Fruit fly (Drosophila melanogaster): ENCODE data around the gene Rnf146.

Rnf146 gene

DNA sequence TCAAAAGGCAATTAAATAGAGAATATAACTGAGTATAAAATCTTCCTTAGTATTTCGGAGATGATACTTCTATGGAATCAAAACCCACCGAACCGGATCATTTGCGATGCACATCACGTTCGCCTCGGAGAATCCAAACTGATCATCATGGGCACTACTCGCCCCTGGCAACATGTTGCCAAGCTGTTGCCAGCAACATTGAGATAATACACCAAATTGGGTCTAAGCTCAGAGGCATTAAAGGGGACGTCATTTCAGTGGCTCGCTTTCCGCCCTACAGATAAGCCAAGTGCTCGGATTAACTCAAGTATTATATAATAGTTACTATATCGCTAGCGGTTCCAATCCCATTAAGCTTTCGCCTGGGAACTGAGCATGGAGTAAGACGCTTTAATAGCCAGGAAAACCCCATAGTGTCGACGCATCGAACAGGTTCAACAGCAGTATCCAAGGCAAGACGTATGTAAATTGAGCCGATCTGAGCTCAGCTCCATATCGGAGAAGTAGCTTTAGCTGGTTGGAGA lies 36.6 kb downstream of the Rnf146 start, which contains the start of the genes lush and CG9372:
lush (minus strand) TSS at position 117 of the 524 bp plus-strand sequence.
CG9372 (plus strand) TSS at position 235 of the 524 bp plus-strand sequence.
- TF ChIP-seq CG33017 (tag; optimal IDR thresholded peaks at IDR 0.05) (no peak), CG12768 (GFP tag; optimal IDR thresholded peaks at IDR 0.05) (peak; percentile 25), cnc (optimal IDR thresholded peaks at IDR 0.05) (no peak), cic (GFP tag; optimal IDR thresholded peaks at IDR 0.05) (peak; percentile 76), kay (GFP tag; ENCODE audit: borderline replicate concordance) (peak; percentile 57), CG7045 (GFP tag; optimal IDR thresholded peaks at IDR 0.05) (no peak), CG11617 (GFP tag; optimal IDR thresholded peaks at IDR 0.05) (no peak), CG14711 (tag; optimal IDR thresholded peaks at IDR 0.05) (no peak), CG5204 (GFP tag; optimal IDR thresholded peaks at IDR 0.05) (no peak), bab1 (GFP tag; optimal IDR thresholded peaks at IDR 0.05) (no peak), Crg-1 (GFP tag; optimal IDR thresholded peaks at IDR 0.05) (no peak), Clk (GFP tag; optimal IDR thresholded peaks at IDR 0.05) (no peak), ovo (GFP tag; optimal IDR thresholded peaks at IDR 0.05) (no peak), Mnt (GFP tag; optimal IDR thresholded peaks at IDR 0.05) (no peak)

DNA sequence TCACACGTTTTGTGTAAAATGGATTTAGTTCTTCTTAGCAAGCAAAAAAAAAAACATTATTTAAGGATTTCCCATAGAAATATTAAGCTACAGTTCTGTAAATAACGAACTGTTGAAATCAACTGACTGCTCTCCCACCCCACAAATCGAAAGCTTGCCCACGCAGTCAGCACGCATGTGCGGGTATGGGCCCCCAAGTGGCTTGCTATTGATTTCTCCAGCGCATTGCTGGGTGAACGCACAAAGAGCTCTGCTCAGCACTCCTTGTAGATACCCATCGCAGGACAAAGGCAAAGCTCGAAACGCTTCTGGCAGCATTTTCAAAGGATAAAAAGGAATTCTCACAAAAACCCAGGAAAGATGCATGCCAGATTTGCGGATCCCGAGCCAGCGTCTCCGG lies 41.2 kb downstream of the Rnf146 start, which contains the start of gene CG9368:
CG9368 (plus strand) TSS at position 221 of the 400 bp plus-strand sequence.
- TF ChIP-seq bab1 (GFP tag; optimal IDR thresholded peaks at IDR 0.05) (no peak), tj (GFP tag; optimal IDR thresholded peaks at IDR 0.05) (no peak), Crg-1 (GFP tag; optimal IDR thresholded peaks at IDR 0.05) (no peak), Mnt (GFP tag; optimal IDR thresholded peaks at IDR 0.05) (no peak), CG7101 (tag; optimal IDR thresholded peaks at IDR 0.05) (no peak), Clk (GFP tag; optimal IDR thresholded peaks at IDR 0.05) (no peak), CG14711 (tag; optimal IDR thresholded peaks at IDR 0.05) (no peak), CG33017 (tag; optimal IDR thresholded peaks at IDR 0.05) (no peak)

DNA sequence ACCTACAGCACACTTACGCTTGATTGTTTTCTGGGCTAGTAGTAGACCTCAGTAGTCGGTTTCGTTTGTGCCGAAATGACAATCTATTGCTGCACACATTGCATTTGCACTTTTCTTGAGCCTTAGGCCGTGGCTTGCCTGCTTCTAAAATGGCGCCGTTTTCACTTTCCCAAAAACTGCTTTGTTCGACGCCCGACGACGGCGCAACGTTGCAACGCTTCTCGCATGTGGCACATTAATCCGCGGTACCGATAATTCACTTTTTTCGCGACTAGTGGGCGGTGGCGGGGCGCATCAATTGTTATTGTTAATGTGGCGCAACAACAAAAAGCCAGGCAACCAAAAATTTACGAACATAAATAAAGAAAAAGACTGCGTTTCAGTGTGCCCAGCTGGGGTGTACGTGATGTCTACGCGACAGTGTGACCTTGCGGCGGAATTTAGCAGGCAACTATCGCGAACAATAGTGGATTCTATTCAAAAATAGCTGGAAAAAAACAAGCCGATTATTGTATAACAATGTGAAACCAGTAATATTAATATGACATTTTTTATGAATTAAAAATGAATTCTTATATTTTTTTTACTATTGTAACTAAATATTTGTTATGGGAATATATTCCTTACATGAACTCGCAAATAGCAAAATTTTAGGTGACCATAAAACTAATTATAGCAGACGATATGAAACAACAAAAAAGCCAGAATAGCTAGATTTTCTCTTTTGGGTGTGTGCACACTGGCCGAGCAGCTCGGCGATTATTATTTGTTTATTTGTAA lies 44.1 kb downstream of the Rnf146 start, which contains the start of the genes ash1 and Taf6:
ash1 (minus strand) TSS at position 387 of the 780 bp plus-strand sequence.
Taf6 (plus strand) TSS at position 720 of the 780 bp plus-strand sequence.
- TF ChIP-seq cic (GFP tag; optimal IDR thresholded peaks at IDR 0.05) (no peak), CG11617 (GFP tag; optimal IDR thresholded peaks at IDR 0.05) (peak; percentile 1), CG1620 (GFP tag; optimal IDR thresholded peaks at IDR 0.05) (peak; percentile 9), kay (GFP tag; ENCODE audit: borderline replicate concordance) (no peak), Crg-1 (GFP tag; optimal IDR thresholded peaks at IDR 0.05) (peak; percentile 26), CG5204 (GFP tag; optimal IDR thresholded peaks at IDR 0.05) (no peak)

DNA sequence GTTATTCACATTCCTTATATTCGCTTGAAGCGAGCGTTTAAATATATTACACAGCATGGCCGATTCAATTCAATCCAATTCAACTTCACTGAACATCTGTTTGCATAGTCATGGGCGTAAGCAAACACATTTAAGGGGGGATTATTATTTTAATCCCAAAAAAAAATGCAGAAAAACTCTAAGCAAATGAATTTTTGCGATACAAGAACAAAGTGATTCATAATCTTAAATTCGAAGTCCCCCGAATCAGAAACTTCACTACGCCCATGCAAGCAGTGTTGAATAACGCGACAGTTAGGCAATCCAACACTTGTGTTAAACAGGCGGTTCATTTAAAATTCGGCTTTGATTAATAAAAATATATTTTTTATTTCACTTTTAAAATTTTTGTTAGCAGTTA lies 52.2 kb downstream of the Rnf146 start, which contains the start of gene CG14100:
CG14100 (minus strand) TSS at position 103 of the 400 bp plus-strand sequence.
- TF ChIP-seq CG12768 (GFP tag; optimal IDR thresholded peaks at IDR 0.05), result peak; percentile 100
- TF ChIP-seq CG7045 (GFP tag; optimal IDR thresholded peaks at IDR 0.05), result peak; percentile 100
- TF ChIP-seq Hr96 (GFP tag; optimal IDR thresholded peaks at IDR 0.05), result peak; percentile 100
- TF ChIP-seq tj (GFP tag; optimal IDR thresholded peaks at IDR 0.05), result peak; percentile 98
- no peak for TF ChIP-seq cnc (optimal IDR thresholded peaks at IDR 0.05)
- peak; percentile 100 for TF ChIP-seq CG5204 (GFP tag; optimal IDR thresholded peaks at IDR 0.05)
- TF ChIP-seq CG33017 (tag; optimal IDR thresholded peaks at IDR 0.05), result peak; percentile 100
- TF ChIP-seq Mnt (GFP tag; optimal IDR thresholded peaks at IDR 0.05), result peak; percentile 100
- TF ChIP-seq Crg-1 (GFP tag; optimal IDR thresholded peaks at IDR 0.05), result peak; percentile 100
- peak; percentile 100 for TF ChIP-seq kay (GFP tag; ENCODE audit: borderline replicate concordance)
- TF ChIP-seq CG14711 (tag; optimal IDR thresholded peaks at IDR 0.05), result peak; percentile 100
- peak; percentile 98 for TF ChIP-seq pad (GFP tag; optimal IDR thresholded peaks at IDR 0.05)
- TF ChIP-seq CG1620 (GFP tag; optimal IDR thresholded peaks at IDR 0.05), result peak; percentile 100
- TF ChIP-seq toe (GFP tag; optimal IDR thresholded peaks at IDR 0.05), result peak; percentile 100
- peak; percentile 100 for TF ChIP-seq bab1 (GFP tag; optimal IDR thresholded peaks at IDR 0.05)
- peak; percentile 100 for TF ChIP-seq Clk (GFP tag; optimal IDR thresholded peaks at IDR 0.05)
- peak; percentile 100 for TF ChIP-seq CG11617 (GFP tag; optimal IDR thresholded peaks at IDR 0.05)
- peak; percentile 100 for TF ChIP-seq ovo (GFP tag; optimal IDR thresholded peaks at IDR 0.05)
- peak; percentile 100 for TF ChIP-seq CG7101 (tag; optimal IDR thresholded peaks at IDR 0.05)
- peak; percentile 98 for TF ChIP-seq cic (GFP tag; optimal IDR thresholded peaks at IDR 0.05)

All from whole organism, adult.